Worm (Caenorhabditis elegans): ENCODE data around the gene glr-5.

DNA sequence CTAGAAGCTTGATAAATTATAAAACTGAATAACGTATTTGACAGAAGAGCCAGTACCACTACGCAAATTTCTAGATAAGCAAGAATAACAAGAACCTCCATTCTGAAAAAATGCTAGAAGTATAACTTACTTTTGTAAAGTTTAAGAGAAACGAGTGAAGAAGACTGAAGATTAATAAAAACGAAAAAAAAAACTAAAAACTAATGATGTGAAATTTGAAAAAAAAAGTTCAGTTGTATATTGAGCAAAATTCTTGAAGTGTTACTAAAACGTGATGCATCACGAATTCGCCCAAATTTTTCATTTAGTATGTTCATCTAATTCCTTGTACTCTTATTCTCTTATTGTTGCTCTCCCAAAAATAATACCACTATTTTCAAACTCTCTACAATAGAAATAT lies 39.1 kb upstream of the glr-5 start, which contains the start of gene ZC190.6:
- TF ChIP-seq F13C5.2 (tag; optimal IDR thresholded peaks at IDR 0.05) (no peak), aly-1 (tag; optimal IDR thresholded peaks at IDR 0.05) (no peak), flt-1 (GFP tag; IDR thresholded peaks at IDR 0.05) (no peak), B0310.2 (tag; optimal IDR thresholded peaks at IDR 0.05) (no peak), ama-1 (optimal IDR thresholded peaks at IDR 0.05) (no peak), hmg-4 (GFP tag; optimal IDR thresholded peaks at IDR 0.05) (no peak), sea-1 (GFP tag; conservative IDR thresholded peaks at IDR 0.05) (no peak), tbx-37 (GFP tag; conservative IDR thresholded peaks at IDR 0.05) (no peak), ets-7 (tag; optimal IDR thresholded peaks at IDR 0.05) (no peak), tra-4 (tag; optimal IDR thresholded peaks at IDR 0.05) (no peak), tbx-11 (GFP tag; IDR thresholded peaks at IDR 0.05) (no peak), pes-1 (GFP tag; IDR thresholded peaks at IDR 0.05) (no peak), scrt-1 (GFP tag; IDR thresholded peaks at IDR 0.05) (no peak), hnd-1 (tag; optimal IDR thresholded peaks at IDR 0.05) (no peak)
